Fruit fly (Drosophila melanogaster): ENCODE measurements around the gene Ssdp.

The Ssdp gene

dm6 chr3R:18146629-18147028, 52.8 kb downstream of the Ssdp start:
- TF ChIP-seq CG9437 (GFP tag; optimal IDR thresholded peaks at IDR 0.05) (no peak), Ets65A (GFP tag) (peak; percentile 54), dimm (GFP tag; IDR thresholded peaks at IDR 0.05) (no peak), Dbx (GFP tag; IDR thresholded peaks at IDR 0.05) (no peak), CG31365 (tag; optimal IDR thresholded peaks at IDR 0.05) (no peak), CG9215 (GFP tag; IDR thresholded peaks at IDR 0.05) (no peak), nom (GFP tag; optimal IDR thresholded peaks at IDR 0.05) (peak; percentile 88), gro (GFP tag; optimal IDR thresholded peaks at IDR 0.05) (no peak), bsh (GFP tag; optimal IDR thresholded peaks at IDR 0.05) (peak in 1 of 2 experiments; percentile 49), Nf-YB (GFP tag; optimal IDR thresholded peaks at IDR 0.05) (no peak), CG10959 (GFP tag; IDR thresholded peaks at IDR 0.05) (no peak)

- TF ChIP-seq CG3281 (GFP tag; optimal IDR thresholded peaks at IDR 0.05), result no peak
- no peak for TF ChIP-seq CG8765 (GFP tag; IDR thresholded peaks at IDR 0.05)
- peak; percentile 68 for TF ChIP-seq Awh (GFP tag; IDR thresholded peaks at IDR 0.05)
- TF ChIP-seq amos (GFP tag; IDR thresholded peaks at IDR 0.05; ENCODE audit: partially characterized antibody), result no peak
- TF ChIP-seq grn (GFP tag; optimal IDR thresholded peaks at IDR 0.05), result peak; percentile 95
- no peak for TF ChIP-seq Hr39 (optimal IDR thresholded peaks at IDR 0.05)
- no peak for TF ChIP-seq cg (GFP tag; optimal IDR thresholded peaks at IDR 0.05)
- TF ChIP-seq sqz (GFP tag; optimal IDR thresholded peaks at IDR 0.05), result peak; percentile 15
- no peak for TF ChIP-seq HmgZ (tag; optimal IDR thresholded peaks at IDR 0.05)
- TF ChIP-seq hb (GFP tag; IDR thresholded peaks at IDR 0.05; ENCODE audit: partially characterized antibody), result no peak
- peak; percentile 48 for TF ChIP-seq Ets65A (GFP tag)
- no peak for TF ChIP-seq CG12299 (tag; optimal IDR thresholded peaks at IDR 0.05)
- peak; percentile 7 for TF ChIP-seq sens (GFP tag)
- TF ChIP-seq ab (GFP tag; optimal IDR thresholded peaks at IDR 0.05), result no peak
- TF ChIP-seq CG1647 (GFP tag; optimal IDR thresholded peaks at IDR 0.05), result no peak
- no peak for TF ChIP-seq CG6175 (GFP tag; IDR thresholded peaks at IDR 0.05)
These were observed 54.5 kb downstream of the Ssdp start for dm6 chr3R:18144853-18145252.

Data from whole organism, embryonic.